Worm (Caenorhabditis elegans): Measurements from ENCODE around the gene lin-14.

- TF ChIP-seq fkh-6 (tag; optimal IDR thresholded peaks at IDR 0.05) (no peak), ceh-31 (tag; optimal IDR thresholded peaks at IDR 0.05) (no peak), ref-2 (tag; optimal IDR thresholded peaks at IDR 0.05) (no peak), nhr-11 (tag; optimal IDR thresholded peaks at IDR 0.05) (no peak), nhr-232 (tag; optimal IDR thresholded peaks at IDR 0.05) (no peak), madf-2 (tag; optimal IDR thresholded peaks at IDR 0.05) (no peak), ceh-9 (tag; optimal IDR thresholded peaks at IDR 0.05) (no peak), npax-4 (tag; optimal IDR thresholded peaks at IDR 0.05) (no peak), unc-55 (GFP tag; optimal IDR thresholded peaks at IDR 0.05) (no peak), rnt-1 (tag; optimal IDR thresholded peaks at IDR 0.05) (no peak), T23F11.4 (GFP tag; optimal IDR thresholded peaks at IDR 0.05) (no peak), nfya-1 (tag; optimal IDR thresholded peaks at IDR 0.05) (no peak)
Measured at ce11 chrX:11534443-11534842, 69.1 kb downstream of the lin-14 start.
